Worm (Caenorhabditis elegans) whole organism, midembryonic: ENCODE data around the gene nhr-176.

Experiments
- T22C8.4 ChIP-seq: fragments of 200-800 bp; sonication (Bioruptor generic); IDR thresholded peaks from 2 replicates; pipeline ENCODE4 v1.3.6; 2022; ENCODE audit warnings: missing genetic modification characterization, missing compliant biosample characterization
- cog-1 ChIP-seq: sonication (generic microtip); optimal IDR thresholded peaks from 2 replicates; lab custom pipeline; 2016; ENCODE audit warnings: missing genetic modification characterization, missing compliant biosample characterization
- flt-1 ChIP-seq: fragments of 200-800 bp; sonication (Bioruptor generic); IDR thresholded peaks from 2 replicates; pipeline ENCODE4 v1.3.6; 2022; ENCODE audit warnings: missing genetic modification characterization, missing compliant biosample characterization
- klf-2 ChIP-seq: fragments of 200-800 bp; sonication (Bioruptor generic); conservative IDR thresholded peaks from 2 replicates; pipeline ENCODE4 v1.3.6; 2022; ENCODE audit warnings: missing genetic modification reagents, missing genetic modification characterization, missing compliant biosample characterization
- ref-1 ChIP-seq: fragments of 200-800 bp; sonication (Bioruptor generic); conservative IDR thresholded peaks from 2 replicates; pipeline ENCODE4 v1.3.6; 2022; ENCODE audit warnings: missing genetic modification reagents, missing genetic modification characterization, missing compliant biosample characterization
- tab-1 ChIP-seq: fragments of 200-800 bp; sonication (Bioruptor generic); IDR thresholded peaks from 2 replicates; pipeline ENCODE4 v1.3.6; 2022; ENCODE audit warnings: missing genetic modification characterization, missing compliant biosample characterization

DNA sequence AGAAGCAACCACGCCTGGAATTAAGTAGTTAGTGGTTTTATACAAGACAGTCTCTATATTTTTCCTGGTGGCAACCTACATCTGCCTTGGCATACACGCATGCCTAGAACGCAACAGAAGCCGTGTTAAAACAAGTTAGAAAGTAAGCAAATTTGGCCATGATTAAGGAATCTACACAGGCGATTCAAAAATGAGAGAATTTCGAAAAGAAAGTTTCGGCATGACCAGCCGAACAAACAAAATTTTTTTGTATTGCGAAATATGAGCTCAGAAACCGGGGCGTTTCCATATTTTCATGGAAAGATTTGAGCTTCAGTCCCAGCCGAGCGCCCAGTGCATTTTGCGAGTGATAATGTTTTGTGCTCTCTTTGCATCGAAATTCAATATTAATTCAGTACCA, 11.0 kb upstream of the nhr-176 start, which contains the start of gene F14H3.15:
- TF ChIP-seq tab-1 = no peak
- TF ChIP-seq klf-2 (GFP tag; lab: Robert Waterston, UW) = no peak
- no peak for TF ChIP-seq cog-1 (tag; lab: Kevin White, UChicago)
- no peak for TF ChIP-seq flt-1
- TF ChIP-seq ref-1 (GFP tag; lab: Robert Waterston, UW) = no peak
- TF ChIP-seq T22C8.4 (GFP tag; lab: Robert Waterston, UW) = no peak
